Worm (Caenorhabditis elegans) whole organism, early embryonic: Measurements from ENCODE around the gene lgc-48.

Source experiments
- F13C5.2 ChIP-seq: sonication (generic microtip); optimal IDR thresholded peaks from 2 replicates; lab custom pipeline; 2017; ENCODE audit warnings: mild to moderate bottlenecking, missing genetic modification characterization, inconsistent platforms, missing compliant biosample characterization
- ama-1 ChIP-seq: fragments of 150-350 bp; optimal IDR thresholded peaks from 2 replicates; lab custom pipeline; 2014
- ets-7 ChIP-seq: sonication (generic microtip); optimal IDR thresholded peaks from 2 replicates; lab custom pipeline; 2016; ENCODE audit warnings: missing genotype, missing genetic modification characterization, missing compliant biosample characterization
- pes-1 ChIP-seq: fragments of 200-800 bp; sonication (Bioruptor generic); IDR thresholded peaks from 2 replicates; pipeline ENCODE4 v1.3.6; 2022; ENCODE audit warnings: missing genetic modification reagents, missing genetic modification characterization, missing compliant biosample characterization
- tbx-37 ChIP-seq: fragments of 200-800 bp; sonication (Bioruptor generic); conservative IDR thresholded peaks from 2 replicates; pipeline ENCODE4 v1.3.6; 2022; ENCODE audit warnings: missing genetic modification reagents, missing genetic modification characterization, missing compliant biosample characterization

DNA sequence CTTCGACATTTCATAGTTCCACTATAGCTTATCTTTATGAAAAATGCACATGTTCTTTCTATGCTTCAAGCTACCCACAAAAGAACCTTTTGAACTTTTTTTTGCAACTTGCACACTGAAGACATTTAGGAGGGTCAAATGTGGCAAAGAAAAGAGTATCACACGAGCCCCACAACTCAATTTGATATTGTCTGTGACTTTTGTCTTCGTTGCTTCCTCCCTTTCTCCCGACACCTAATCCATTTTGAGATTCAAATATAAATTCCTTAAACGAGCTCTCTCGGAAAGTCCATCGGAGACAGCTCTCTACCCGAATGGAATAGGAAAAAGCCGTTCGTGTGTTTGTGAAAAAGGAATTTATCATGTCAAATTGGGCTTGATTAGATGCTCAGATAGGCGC lies 10.3 kb downstream of the lgc-48 start:
- TF ChIP-seq pes-1 (no peak), F13C5.2 (tag; lab: Kevin White, UChicago) (no peak), ama-1 (lab: Kevin White, UChicago) (no peak), tbx-37 (GFP tag; lab: Robert Waterston, UW) (no peak), ets-7 (tag; lab: Kevin White, UChicago) (no peak)
